Worm (Caenorhabditis elegans) whole organism, late embryonic: ENCODE measurements around the gene hrg-5.

Experiments used
- ceh-14 ChIP-seq: sonication (generic microtip); optimal IDR thresholded peaks from 2 replicates; lab custom pipeline; 2016; ENCODE audit warnings: missing genotype, missing genetic modification characterization, missing compliant biosample characterization
- ceh-9 ChIP-seq: sonication (generic microtip); optimal IDR thresholded peaks from 2 replicates; lab custom pipeline; 2016; ENCODE audit warnings: mild to moderate bottlenecking, missing genetic modification characterization, inconsistent platforms, missing compliant biosample characterization
- fkh-10 ChIP-seq: fragments of 150-350 bp; optimal IDR thresholded peaks from 2 replicates; lab custom pipeline; 2014; ENCODE audit warnings: missing biosample characterization, missing genetic modification reagents, missing genetic modification characterization
- hlh-13 ChIP-seq: fragments of 200-800 bp; sonication (Bioruptor generic); optimal IDR thresholded peaks from 2 replicates; lab custom pipeline; 2018; ENCODE audit warnings: mild to moderate bottlenecking, missing genetic modification characterization, missing compliant biosample characterization
- nhr-11 ChIP-seq: fragments of 150-350 bp; optimal IDR thresholded peaks from 2 replicates; lab custom pipeline; 2014; ENCODE audit warnings: missing biosample characterization, missing genetic modification characterization
- pag-3 ChIP-seq: sonication (generic microtip); optimal IDR thresholded peaks from 2 replicates; lab custom pipeline; 2016; ENCODE audit warnings: missing compliant biosample characterization, missing genetic modification characterization, borderline replicate concordance
- pha-4 ChIP-seq: fragments of 150-350 bp; optimal IDR thresholded peaks from 2 replicates; lab custom pipeline; 2018; ENCODE audit warnings: missing biosample characterization, missing genetic modification reagents, missing genetic modification characterization
- unc-55 ChIP-seq: sonication (generic microtip); optimal IDR thresholded peaks from 2 replicates; lab custom pipeline; 2017; ENCODE audit warnings: missing biosample characterization, missing genetic modification reagents, missing genetic modification characterization
- unc-86 ChIP-seq: sonication (generic microtip); optimal IDR thresholded peaks from 2 replicates; lab custom pipeline; 2016; ENCODE audit warnings: missing genetic modification characterization, missing compliant biosample characterization
- zip-5 ChIP-seq: sonication (generic microtip); optimal IDR thresholded peaks from 2 replicates; lab custom pipeline; 2016; ENCODE audit warnings: missing genetic modification characterization, missing compliant biosample characterization

DNA sequence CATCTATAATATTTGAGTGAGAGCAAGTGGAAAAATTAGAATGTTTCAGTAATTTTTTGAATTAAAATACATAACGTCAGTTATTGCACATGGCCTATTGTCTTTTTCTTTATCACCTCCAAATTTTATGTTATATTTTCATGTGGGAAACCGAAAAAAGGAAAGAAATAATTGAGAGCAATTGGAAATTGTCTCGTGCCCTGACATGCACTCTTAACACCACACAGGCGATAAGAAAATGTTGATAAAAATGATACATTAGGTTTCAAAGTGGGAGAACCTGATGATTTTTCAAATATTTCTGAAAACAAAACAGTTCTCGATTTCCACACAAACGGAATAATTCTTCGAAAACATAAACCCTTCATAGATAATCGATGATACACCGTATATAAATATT is 13.3 kb downstream of the hrg-5 start, which contains the start of gene F13H10.3:
- no peak for TF ChIP-seq pag-3 (tag; lab: Kevin White, UChicago)
- TF ChIP-seq pha-4: no peak
- TF ChIP-seq unc-86 (tag; lab: Kevin White, UChicago): no peak
- TF ChIP-seq ceh-9 (tag; lab: Kevin White, UChicago): no peak
- no peak for TF ChIP-seq ceh-14 (tag; lab: Kevin White, UChicago)
- TF ChIP-seq nhr-11 (tag; lab: Kevin White, UChicago): no peak
- no peak for TF ChIP-seq unc-55
- no peak for TF ChIP-seq zip-5 (tag; lab: Kevin White, UChicago)
- TF ChIP-seq fkh-10: no peak
- no peak for TF ChIP-seq hlh-13 (GFP tag; lab: Kevin White, UChicago)
